Fruit fly (Drosophila melanogaster) whole organism, embryonic: Measurements from ENCODE around the gene Alh.

ENCODE experiments used
- CG10267 ChIP-seq: fragments of 200-800 bp; sonication (Bioruptor generic); optimal IDR thresholded peaks from 2 replicates; lab custom pipeline; 2018; ENCODE audit warnings: missing biosample characterization, mild to moderate bottlenecking, missing genetic modification characterization, moderate library complexity
- CG10462 ChIP-seq: fragments of 200-800 bp; sonication (Bioruptor generic); optimal IDR thresholded peaks from 2 replicates; lab custom pipeline; 2016; ENCODE audit warnings: missing biosample characterization, missing genetic modification characterization
- CG11093 ChIP-seq: fragments of 200-800 bp; sonication (Bioruptor generic); IDR thresholded peaks from 3 replicates; pipeline ENCODE4 v1.3.6; 2022; ENCODE audit warnings: missing biosample characterization, missing genetic modification characterization
- CG11504 ChIP-seq: fragments of 200-800 bp; sonication (Bioruptor generic); optimal IDR thresholded peaks from 3 replicates; lab custom pipeline; 2019; ENCODE audit warnings: missing biosample characterization, mild to moderate bottlenecking, missing genetic modification characterization, moderate library complexity
- CG12942 ChIP-seq: fragments of 200-800 bp; sonication (Bioruptor generic); optimal IDR thresholded peaks from 3 replicates; lab custom pipeline; 2016; ENCODE audit warnings: missing biosample characterization, missing genetic modification characterization
- CG15011 ChIP-seq: fragments of 200-800 bp; sonication (Bioruptor generic); optimal IDR thresholded peaks from 3 replicates; lab custom pipeline; 2018; ENCODE audit warnings: missing biosample characterization, mild to moderate bottlenecking, missing genetic modification characterization
- CG31224 ChIP-seq: fragments of 200-800 bp; sonication (Bioruptor generic); IDR thresholded peaks from 2 replicates; pipeline ENCODE4 v1.3.6; 2022; ENCODE audit warnings: missing biosample characterization, missing genetic modification characterization
- CG3995 ChIP-seq: fragments of 200-800 bp; sonication (Bioruptor generic); optimal IDR thresholded peaks from 3 replicates; lab custom pipeline; 2016; ENCODE audit warnings: missing biosample characterization, missing genetic modification characterization
- CG42726 ChIP-seq: fragments of 200-800 bp; sonication (Bioruptor generic); IDR thresholded peaks from 2 replicates; pipeline ENCODE4 v1.3.6; 2022; ENCODE audit warnings: missing biosample characterization, missing genetic modification characterization; ENCODE audit not compliant: partially characterized antibody
- CG4328 ChIP-seq: fragments of 200-800 bp; sonication (Bioruptor generic); optimal IDR thresholded peaks from 3 replicates; lab custom pipeline; 2017; ENCODE audit warnings: missing biosample characterization, missing genetic modification reagents, missing genetic modification characterization
- CG43689 ChIP-seq: fragments of 200-800 bp; sonication (Bioruptor generic); IDR thresholded peaks from 2 replicates; pipeline ENCODE4 v1.3.6; 2022; ENCODE audit warnings: missing biosample characterization, missing genetic modification characterization
- CG4730 ChIP-seq: fragments of 200-800 bp; sonication (Bioruptor generic); IDR thresholded peaks from 2 replicates; pipeline ENCODE4 v1.3.6; 2022; ENCODE audit warnings: missing biosample characterization, missing genetic modification characterization
- CG7357 ChIP-seq: fragments of 200-800 bp; sonication (Bioruptor generic); IDR thresholded peaks from 3 replicates; pipeline ENCODE4 v1.3.6; 2022; ENCODE audit warnings: missing biosample characterization, missing genetic modification characterization
- CG7372 ChIP-seq: fragments of 200-800 bp; sonication (Bioruptor generic); IDR thresholded peaks from 2 replicates; pipeline ENCODE4 v1.3.6; 2022; ENCODE audit warnings: missing biosample characterization, missing genetic modification characterization
- CG7745 ChIP-seq: fragments of 200-800 bp; sonication (Bioruptor generic); optimal IDR thresholded peaks from 2 replicates; lab custom pipeline; 2018; ENCODE audit warnings: missing biosample characterization, mild to moderate bottlenecking, missing genetic modification characterization, moderate library complexity
- CG7987 ChIP-seq: fragments of 200-800 bp; sonication (Bioruptor generic); optimal IDR thresholded peaks from 2 replicates; lab custom pipeline; 2018; ENCODE audit warnings: missing biosample characterization, mild to moderate bottlenecking, missing genetic modification characterization, moderate library complexity
- CG9609 ChIP-seq: fragments of 200-800 bp; sonication (Bioruptor generic); optimal IDR thresholded peaks from 3 replicates; lab custom pipeline; 2016; ENCODE audit warnings: missing biosample characterization, missing genetic modification characterization
- CoRest ChIP-seq: fragments of 200-800 bp; sonication (Bioruptor generic); optimal IDR thresholded peaks from 3 replicates; lab custom pipeline; 2018; ENCODE audit warnings: missing biosample characterization, mild to moderate bottlenecking, missing genetic modification characterization, moderate library complexity
- CrebB ChIP-seq: fragments of 200-800 bp; sonication (Bioruptor generic); optimal IDR thresholded peaks from 3 replicates; lab custom pipeline; 2018; ENCODE audit warnings: missing biosample characterization, mild to moderate bottlenecking, missing genetic modification characterization
- Fer3 ChIP-seq: fragments of 200-800 bp; sonication (Bioruptor generic); optimal IDR thresholded peaks from 2 replicates; lab custom pipeline; 2018; ENCODE audit warnings: missing biosample characterization, mild to moderate bottlenecking, missing genetic modification characterization, moderate library complexity
- Hand ChIP-seq: fragments of 200-800 bp; sonication (Bioruptor generic); optimal IDR thresholded peaks from 2 replicates; lab custom pipeline; 2017; ENCODE audit warnings: mild to moderate bottlenecking, missing biosample characterization, missing genetic modification reagents, missing genetic modification characterization
- Lim3 ChIP-seq: fragments of 200-800 bp; sonication (Bioruptor generic); IDR thresholded peaks from 2 replicates; pipeline ENCODE4 v1.3.6; 2022; ENCODE audit warnings: missing biosample characterization, missing genetic modification characterization
- MBD-R2 ChIP-seq: fragments of 200-800 bp; sonication (Bioruptor generic); IDR thresholded peaks from 2 replicates; pipeline ENCODE4 v1.3.6; 2022; ENCODE audit warnings: missing biosample characterization, missing genetic modification characterization
- Mad ChIP-seq: fragments of 200-800 bp; sonication (Bioruptor generic); optimal IDR thresholded peaks from 2 replicates; lab custom pipeline; 2016; ENCODE audit warnings: missing biosample characterization, missing genetic modification characterization
- NC2α ChIP-seq: fragments of 200-800 bp; sonication (Bioruptor generic); optimal IDR thresholded peaks from 2 replicates; lab custom pipeline; 2016; ENCODE audit warnings: missing biosample characterization, missing genetic modification characterization
- ase ChIP-seq: fragments of 200-800 bp; sonication (Bioruptor generic); IDR thresholded peaks from 3 replicates; pipeline ENCODE4 v1.3.6; 2022; ENCODE audit warnings: missing biosample characterization, missing genetic modification characterization
- ato ChIP-seq: fragments of 200-800 bp; sonication (Bioruptor generic); IDR thresholded peaks from 2 replicates; pipeline ENCODE4 v1.3.6; 2022; ENCODE audit warnings: missing biosample characterization, missing genetic modification characterization; ENCODE audit not compliant: partially characterized antibody
- btn ChIP-seq: fragments of 200-800 bp; sonication (Bioruptor generic); optimal IDR thresholded peaks from 2 replicates; lab custom pipeline; 2016; ENCODE audit warnings: missing biosample characterization, missing genetic modification characterization
- cwo ChIP-seq: fragments of 200-800 bp; sonication (Bioruptor generic); optimal IDR thresholded peaks from 3 replicates; lab custom pipeline; 2017; ENCODE audit warnings: missing biosample characterization, missing genetic modification characterization, mild to moderate bottlenecking, moderate library complexity, missing genetic modification reagents
- dimm ChIP-seq: fragments of 200-800 bp; sonication (Bioruptor generic); IDR thresholded peaks from 2 replicates; pipeline ENCODE4 v1.3.6; 2022; ENCODE audit warnings: missing biosample characterization, missing genetic modification characterization
- eyg ChIP-seq: fragments of 200-800 bp; sonication (Bioruptor generic); optimal IDR thresholded peaks from 3 replicates; lab custom pipeline; 2016; ENCODE audit warnings: missing biosample characterization, missing genetic modification characterization
- ftz-f1 ChIP-seq: fragments of 200-800 bp; sonication (Bioruptor generic); optimal IDR thresholded peaks from 2 replicates; lab custom pipeline; 2016; ENCODE audit warnings: missing biosample characterization, missing genetic modification characterization
- gcm2 ChIP-seq: fragments of 200-800 bp; sonication (Bioruptor generic); optimal IDR thresholded peaks from 2 replicates; lab custom pipeline; 2016; ENCODE audit warnings: missing biosample characterization, missing genetic modification characterization
- gro ChIP-seq: fragments of 200-800 bp; sonication (Bioruptor generic); optimal IDR thresholded peaks from 2 replicates; lab custom pipeline; 2016; ENCODE audit warnings: missing biosample characterization, missing genetic modification characterization
- hth ChIP-seq: fragments of >200 bp; optimal IDR thresholded peaks from 2 replicates; lab custom pipeline; 2017; ENCODE audit warnings: inconsistent platforms
- kay ChIP-seq: fragments of 200-800 bp; sonication (Bioruptor generic); optimal IDR thresholded peaks from 2 replicates; lab custom pipeline; 2016; ENCODE audit warnings: missing biosample characterization, missing genetic modification characterization
- klu ChIP-seq: fragments of 200-800 bp; sonication (Bioruptor generic); IDR thresholded peaks from 2 replicates; pipeline ENCODE4 v1.3.6; 2022; ENCODE audit warnings: missing biosample characterization, missing genetic modification characterization
- lmd ChIP-seq: fragments of 200-800 bp; sonication (Bioruptor generic); IDR thresholded peaks from 2 replicates; pipeline ENCODE4 v1.3.6; 2022; ENCODE audit warnings: missing biosample characterization, missing genetic modification characterization
- mld ChIP-seq: fragments of 200-800 bp; sonication (Bioruptor generic); IDR thresholded peaks from 3 replicates; pipeline ENCODE4 v1.3.6; 2022; ENCODE audit warnings: missing biosample characterization, missing genetic modification characterization; ENCODE audit not compliant: partially characterized antibody
- p53 ChIP-seq: fragments of 200-800 bp; sonication (Bioruptor generic); optimal IDR thresholded peaks from 2 replicates; lab custom pipeline; 2016; ENCODE audit warnings: missing biosample characterization, missing genetic modification characterization
- pfk ChIP-seq: fragments of 200-800 bp; sonication (Bioruptor generic); optimal IDR thresholded peaks from 2 replicates; lab custom pipeline; 2018; ENCODE audit warnings: missing biosample characterization, mild to moderate bottlenecking, missing genetic modification characterization, moderate library complexity
- pita ChIP-seq: fragments of 200-800 bp; sonication (Bioruptor generic); optimal IDR thresholded peaks from 2 replicates; lab custom pipeline; 2017; ENCODE audit warnings: missing biosample characterization, mild to moderate bottlenecking, missing genetic modification characterization
- repo ChIP-seq: fragments of 200-800 bp; sonication (Bioruptor generic); optimal IDR thresholded peaks from 2 replicates; lab custom pipeline; 2016; ENCODE audit warnings: missing biosample characterization, missing genetic modification characterization
- scrt ChIP-seq: fragments of 200-800 bp; sonication (Bioruptor generic); optimal IDR thresholded peaks from 2 replicates; lab custom pipeline; 2018; ENCODE audit warnings: missing biosample characterization, mild to moderate bottlenecking, missing genetic modification characterization, moderate library complexity
- slbo ChIP-seq: fragments of 200-800 bp; sonication (Bioruptor generic); IDR thresholded peaks from 2 replicates; pipeline ENCODE4 v1.3.6; 2022; ENCODE audit warnings: missing biosample characterization, missing genetic modification characterization
- tna ChIP-seq: fragments of 200-800 bp; sonication (Bioruptor generic); IDR thresholded peaks from 2 replicates; pipeline ENCODE4 v1.3.6; 2022; ENCODE audit warnings: missing biosample characterization, missing genetic modification characterization; ENCODE audit not compliant: partially characterized antibody
- trh ChIP-seq: fragments of 200-800 bp; sonication (Bioruptor generic); optimal IDR thresholded peaks from 2 replicates; lab custom pipeline; 2016; ENCODE audit warnings: missing biosample characterization, missing genetic modification characterization
- unc-4 ChIP-seq: fragments of 200-800 bp; sonication (Bioruptor generic); IDR thresholded peaks from 2 replicates; pipeline ENCODE4 v1.3.6; 2022; ENCODE audit warnings: missing biosample characterization, missing genetic modification characterization; ENCODE audit not compliant: partially characterized antibody
- vvl ChIP-seq: fragments of 200-800 bp; sonication (Bioruptor generic); IDR thresholded peaks from 2 replicates; pipeline ENCODE4 v1.3.6; 2022; ENCODE audit warnings: missing biosample characterization, missing genetic modification characterization
- wdn ChIP-seq: fragments of 200-800 bp; sonication (Bioruptor generic); IDR thresholded peaks from 2 replicates; pipeline ENCODE4 v1.3.6; 2022; ENCODE audit warnings: missing biosample characterization, missing genetic modification characterization

Gene Alh

dm6 chr3R:7124109-7124639 lies at the start of gene Alh, which contains the start of gene CG10098 (continued):
- TF ChIP-seq CG31224 = peak; percentile 54; the same call in 1 of the 2 replicates
- peak; percentile 80 for TF ChIP-seq CG11504
- TF ChIP-seq scrt (GFP tag; lab: Kevin White, UChicago) = no peak
- peak; percentile 77 for TF ChIP-seq Fer3 (tag; lab: Kevin White, UChicago)
- TF ChIP-seq CG10267 = peak; percentile 96
- peak; percentile 66 for TF ChIP-seq CG7357 (GFP tag; lab: Robert Waterston, UW)
- TF ChIP-seq slbo (GFP tag; lab: Robert Waterston, UW) = peak; percentile 93
- peak; percentile 29 for TF ChIP-seq Hand (GFP tag; lab: Kevin White, UChicago)
- peak; percentile 81 for TF ChIP-seq lmd
- peak; percentile 73 for TF ChIP-seq CG7372 (GFP tag; lab: Robert Waterston, UW)
- peak; percentile 73 for TF ChIP-seq kay (GFP tag; lab: Kevin White, UChicago)
- TF ChIP-seq eyg (GFP tag; lab: Kevin White, UChicago) = peak; percentile 69
- TF ChIP-seq CrebB (tag; lab: Kevin White, UChicago) = no peak
- peak; percentile 89 for TF ChIP-seq CG12942 (GFP tag; lab: Kevin White, UChicago)
- no peak for TF ChIP-seq pfk (GFP tag; lab: Kevin White, UChicago)
- peak; percentile 74 for TF ChIP-seq CG4730 (GFP tag; lab: Robert Waterston, UW)
- no peak for TF ChIP-seq CG7745 (tag; lab: Kevin White, UChicago)
- TF ChIP-seq CG43689 (GFP tag; lab: Robert Waterston, UW) = peak; percentile 67
- TF ChIP-seq btn = peak; percentile 47
- TF ChIP-seq unc-4 = peak; percentile 60; the same call in 1 of the 2 replicates
- TF ChIP-seq gro (GFP tag; lab: Kevin White, UChicago) = peak; percentile 67
- peak; percentile 73 for TF ChIP-seq Mad
- TF ChIP-seq vvl (GFP tag; lab: Robert Waterston, UW) = peak; percentile 73; the same call in 1 of the 2 replicates
- peak; percentile 44 for TF ChIP-seq ftz-f1 (GFP tag; lab: Kevin White, UChicago)
- peak; percentile 59; the same call in 1 of the 2 replicates for TF ChIP-seq wdn (GFP tag; lab: Robert Waterston, UW)
- TF ChIP-seq p53 (GFP tag; lab: Kevin White, UChicago) = peak; percentile 50
- TF ChIP-seq ase (GFP tag; lab: Robert Waterston, UW) = peak; percentile 68; the same call in 1 of the 3 replicates
- TF ChIP-seq gcm2 (GFP tag; lab: Kevin White, UChicago) = peak; percentile 60
- peak; percentile 22; the same call in 1 of the 2 replicates for TF ChIP-seq tna (GFP tag; lab: Robert Waterston, UW)
- TF ChIP-seq CG9609 (GFP tag; lab: Kevin White, UChicago) = peak; percentile 87
- TF ChIP-seq CoRest = peak; percentile 91
- TF ChIP-seq mld (GFP tag; lab: Robert Waterston, UW) = no peak; the same call in 2 of the 3 replicates
- TF ChIP-seq klu (GFP tag; lab: Robert Waterston, UW) = peak; percentile 65; the same call in 1 of the 2 replicates
- peak; percentile 82 for TF ChIP-seq NC2α
- TF ChIP-seq pita (GFP tag; lab: Kevin White, UChicago) = peak; percentile 41
- peak; percentile 75 for TF ChIP-seq MBD-R2 (GFP tag; lab: Robert Waterston, UW)
- TF ChIP-seq CG11093 (GFP tag; lab: Robert Waterston, UW) = peak; percentile 75; the same call in 1 of the 3 replicates
- TF ChIP-seq CG3995 (GFP tag; lab: Kevin White, UChicago) = peak; percentile 59
- TF ChIP-seq hth (lab: Kevin White, UChicago) = no peak
- TF ChIP-seq CG4328 (GFP tag; lab: Kevin White, UChicago) = peak; percentile 78
- peak; percentile 71 for TF ChIP-seq CG10462 (GFP tag; lab: Kevin White, UChicago)
- peak; percentile 54 for TF ChIP-seq cwo (GFP tag; lab: Kevin White, UChicago)
- TF ChIP-seq CG42726 = peak; percentile 55; the same call in 1 of the 2 replicates
- no peak for TF ChIP-seq CG7987
- TF ChIP-seq dimm = peak; percentile 34; the same call in 1 of the 2 replicates
- TF ChIP-seq repo (GFP tag; lab: Kevin White, UChicago) = peak; percentile 68
- TF ChIP-seq trh (GFP tag; lab: Kevin White, UChicago) = peak; percentile 18
- TF ChIP-seq ato (GFP tag; lab: Robert Waterston, UW) = no peak; the same call in 1 of the 2 replicates
- TF ChIP-seq Lim3 = 0 out of 2 replicates have a peak, but pooled peaks have one; percentile 30
- TF ChIP-seq CG15011 = peak; percentile 60
